Worm (Caenorhabditis elegans) whole organism, L4/young adult: ENCODE measurements around the gene C25E10.11.

Experiments
- W03F9.2 ChIP-seq: fragments of 150-350 bp; optimal IDR thresholded peaks from 2 replicates; lab custom pipeline; 2014; ENCODE audit warnings: missing biosample characterization, missing genetic modification characterization
- dao-5 ChIP-seq: sonication (generic microtip); optimal IDR thresholded peaks from 2 replicates; lab custom pipeline; 2016; ENCODE audit warnings: missing genotype, missing genetic modification characterization, moderate library complexity, missing compliant biosample characterization
- him-1 ChIP-seq: sonication (generic microtip); optimal IDR thresholded peaks from 2 replicates; lab custom pipeline; 2016; ENCODE audit warnings: missing genotype, missing genetic modification reagents, missing genetic modification characterization, missing compliant biosample characterization

DNA sequence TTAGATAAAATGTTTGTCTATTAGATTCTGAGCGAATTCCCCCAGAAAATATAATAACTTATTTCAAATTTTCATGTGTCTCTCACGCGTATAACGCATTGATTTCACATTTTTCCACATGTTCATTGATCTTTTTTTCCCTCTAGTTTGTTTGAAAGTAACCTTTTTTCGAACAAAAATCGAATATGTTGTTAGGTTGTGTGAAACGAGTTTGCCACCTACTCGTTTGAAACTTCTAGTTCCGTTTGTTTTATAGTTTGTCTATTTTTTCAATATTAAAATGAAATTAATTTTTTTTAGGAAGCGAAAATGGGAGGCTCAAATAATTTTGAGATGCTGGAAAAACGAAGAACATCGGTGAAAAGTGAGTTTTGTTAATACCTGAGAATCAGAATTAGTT lies 28.3 kb downstream of the C25E10.11 start, which contains the start of gene C25E10.5:
- TF ChIP-seq him-1 (tag; lab: Kevin White, UChicago) (no peak), W03F9.2 (no peak), dao-5 (tag; lab: Kevin White, UChicago) (no peak)
